Fruit fly (Drosophila melanogaster) whole organism, embryonic: ENCODE measurements around the gene Shawn.

ENCODE experiments used
- Abd-B ChIP-seq: fragments of 200-800 bp; sonication (Bioruptor generic); optimal IDR thresholded peaks from 2 replicates; lab custom pipeline; 2018; ENCODE audit warnings: missing biosample characterization, mild to moderate bottlenecking, missing genetic modification characterization, moderate library complexity
- Aef1 ChIP-seq: fragments of 200-800 bp; sonication (Bioruptor generic); IDR thresholded peaks from 3 replicates; pipeline ENCODE4 v1.3.6; 2022; ENCODE audit warnings: missing biosample characterization, missing genetic modification characterization
- Asciz ChIP-seq: fragments of 200-800 bp; sonication (Bioruptor generic); optimal IDR thresholded peaks from 2 replicates; lab custom pipeline; 2017; ENCODE audit warnings: missing biosample characterization, mild to moderate bottlenecking, missing genetic modification characterization, missing genetic modification reagents
- Bteb2 ChIP-seq: fragments of 200-800 bp; sonication (Bioruptor generic); optimal IDR thresholded peaks from 2 replicates; lab custom pipeline; 2016; ENCODE audit warnings: missing biosample characterization, missing genetic modification characterization
- CG1233 ChIP-seq: fragments of 200-800 bp; sonication (Bioruptor generic); optimal IDR thresholded peaks from 4 replicates; lab custom pipeline; 2018; ENCODE audit warnings: missing biosample characterization, mild to moderate bottlenecking, missing genetic modification characterization
- CG16863 ChIP-seq: fragments of 200-800 bp; sonication (Bioruptor generic); optimal IDR thresholded peaks from 3 replicates; lab custom pipeline; 2016; ENCODE audit warnings: missing biosample characterization, missing genetic modification characterization
- CG17328 ChIP-seq: fragments of 200-800 bp; sonication (Bioruptor generic); IDR thresholded peaks from 2 replicates; pipeline ENCODE4 v1.3.6; 2022; ENCODE audit warnings: missing biosample characterization, missing genetic modification characterization
- CG17385 ChIP-seq: fragments of 200-800 bp; sonication (Bioruptor generic); optimal IDR thresholded peaks from 3 replicates; lab custom pipeline; 2018; ENCODE audit warnings: missing biosample characterization, mild to moderate bottlenecking, missing genetic modification characterization
- CG18011 ChIP-seq: fragments of 200-800 bp; sonication (Bioruptor generic); optimal IDR thresholded peaks from 2 replicates; lab custom pipeline; 2017; ENCODE audit warnings: missing biosample characterization, missing genetic modification characterization, mild to moderate bottlenecking, moderate library complexity, missing genotype
- CG1832 ChIP-seq: fragments of 200-800 bp; sonication (Bioruptor generic); optimal IDR thresholded peaks from 2 replicates; lab custom pipeline; 2017; ENCODE audit warnings: missing biosample characterization, mild to moderate bottlenecking, missing genetic modification characterization, inconsistent platforms
- CG3407 ChIP-seq: fragments of 200-800 bp; sonication (Bioruptor generic); optimal IDR thresholded peaks from 2 replicates; lab custom pipeline; 2018; ENCODE audit warnings: missing biosample characterization, mild to moderate bottlenecking, missing genetic modification characterization
- CG3726 ChIP-seq: fragments of 200-800 bp; sonication (Bioruptor generic); IDR thresholded peaks from 3 replicates; pipeline ENCODE4, ENCODE4 v1.3.6; 2022; ENCODE audit warnings: missing biosample characterization, missing genetic modification characterization
- CG42726 ChIP-seq: fragments of 200-800 bp; sonication (Bioruptor generic); IDR thresholded peaks from 2 replicates; pipeline ENCODE4 v1.3.6; 2022; ENCODE audit warnings: missing biosample characterization, missing genetic modification characterization; ENCODE audit not compliant: partially characterized antibody
- CG8359 ChIP-seq: fragments of 200-800 bp; sonication (Bioruptor generic); optimal IDR thresholded peaks from 2 replicates; lab custom pipeline; 2017; ENCODE audit warnings: missing biosample characterization, mild to moderate bottlenecking, missing genetic modification characterization, borderline replicate concordance
- CG9609 ChIP-seq: fragments of 200-800 bp; sonication (Bioruptor generic); optimal IDR thresholded peaks from 3 replicates; lab custom pipeline; 2016; ENCODE audit warnings: missing biosample characterization, missing genetic modification characterization
- CG9797 ChIP-seq: fragments of 200-800 bp; sonication (Bioruptor generic); optimal IDR thresholded peaks from 3 replicates; lab custom pipeline; 2018; ENCODE audit warnings: missing biosample characterization, mild to moderate bottlenecking, missing genetic modification characterization
- Dp ChIP-seq: fragments of 200-800 bp; sonication (Bioruptor generic); optimal IDR thresholded peaks from 2 replicates; lab custom pipeline; 2018; ENCODE audit warnings: missing biosample characterization, mild to moderate bottlenecking, missing genetic modification characterization, moderate library complexity
- HLH4C ChIP-seq: fragments of 200-800 bp; sonication (Bioruptor generic); IDR thresholded peaks from 3 replicates; pipeline ENCODE4 v1.3.6; 2022; ENCODE audit warnings: missing biosample characterization, missing genetic modification characterization; ENCODE audit not compliant: partially characterized antibody
- Hr78 ChIP-seq, 2 experiments: fragments of 200-800 bp in 1 of 2; fragments of >200 bp in 1 of 2; sonication (Bioruptor generic) in 1 of 2; optimal IDR thresholded peaks; 2 replicates each; lab custom pipeline; 2017 to 2019; ENCODE audit warnings: missing biosample characterization in 2 of 2, missing genetic modification characterization in 2 of 2, mild to moderate bottlenecking in 1 of 2, moderate library complexity in 1 of 2
- Lpt ChIP-seq: fragments of >200 bp; optimal IDR thresholded peaks from 2 replicates; lab custom pipeline; 2018; ENCODE audit warnings: missing biosample characterization, missing genetic modification characterization
- MBD-R2 ChIP-seq: fragments of 200-800 bp; sonication (Bioruptor generic); IDR thresholded peaks from 2 replicates; pipeline ENCODE4 v1.3.6; 2022; ENCODE audit warnings: missing biosample characterization, missing genetic modification characterization
- MTF-1 ChIP-seq: fragments of 200-800 bp; sonication (Bioruptor generic); optimal IDR thresholded peaks from 2 replicates; lab custom pipeline; 2018; ENCODE audit warnings: missing biosample characterization, mild to moderate bottlenecking, missing genetic modification characterization, borderline replicate concordance
- Myb ChIP-seq: fragments of 200-800 bp; sonication (Bioruptor generic); optimal IDR thresholded peaks from 2 replicates; lab custom pipeline; 2016; ENCODE audit warnings: missing biosample characterization, missing genetic modification characterization
- NC2α ChIP-seq: fragments of 200-800 bp; sonication (Bioruptor generic); optimal IDR thresholded peaks from 2 replicates; lab custom pipeline; 2016; ENCODE audit warnings: missing biosample characterization, missing genetic modification characterization
- Nf-YA ChIP-seq: fragments of 200-800 bp; sonication (Bioruptor generic); IDR thresholded peaks from 2 replicates; pipeline ENCODE4 v1.3.6; 2022; ENCODE audit warnings: missing biosample characterization, missing genetic modification characterization
- Stat92E ChIP-seq, 3 experiments: fragments of >200 bp in 2 of 3; fragments of 200-800 bp in 1 of 3; sonication (Bioruptor generic) in 1 of 3; optimal IDR thresholded peaks; 2 replicates each; lab custom pipeline; 2017 to 2019; ENCODE audit warnings: missing biosample characterization in 3 of 3, missing genetic modification characterization in 3 of 3, mild to moderate bottlenecking in 1 of 3, moderate library complexity in 1 of 3
- Vsx1 ChIP-seq: fragments of 200-800 bp; sonication (Bioruptor generic); optimal IDR thresholded peaks from 2 replicates; lab custom pipeline; 2017; ENCODE audit warnings: missing biosample characterization, mild to moderate bottlenecking, missing genetic modification characterization, missing genetic modification reagents
- cas ChIP-seq: fragments of 200-800 bp; sonication (Bioruptor generic); IDR thresholded peaks from 2 replicates; pipeline ENCODE4 v1.3.6; 2022; ENCODE audit warnings: missing biosample characterization, missing genetic modification characterization
- emc ChIP-seq: fragments of 200-800 bp; sonication (Bioruptor generic); optimal IDR thresholded peaks from 2 replicates; lab custom pipeline; 2016; ENCODE audit warnings: missing biosample characterization, missing genetic modification characterization
- lab ChIP-seq: fragments of 200-800 bp; sonication (Bioruptor generic); optimal IDR thresholded peaks from 3 replicates; lab custom pipeline; 2017; ENCODE audit warnings: missing biosample characterization, missing genetic modification characterization, mild to moderate bottlenecking, moderate library complexity, missing genetic modification reagents
- nom ChIP-seq: fragments of 200-800 bp; sonication (Bioruptor generic); optimal IDR thresholded peaks from 2 replicates; lab custom pipeline; 2017; ENCODE audit warnings: missing biosample characterization, missing genetic modification characterization, mild to moderate bottlenecking, moderate library complexity, missing genetic modification reagents
- onecut ChIP-seq: fragments of 200-800 bp; sonication (Bioruptor generic); IDR thresholded peaks from 2 replicates; pipeline ENCODE4 v1.3.6; 2022; ENCODE audit warnings: missing biosample characterization, missing genetic modification characterization
- sima ChIP-seq: fragments of 200-800 bp; sonication (Bioruptor generic); optimal IDR thresholded peaks from 2 replicates; lab custom pipeline; 2016; ENCODE audit warnings: missing biosample characterization, missing genetic modification characterization
- tin ChIP-seq: fragments of 200-800 bp; sonication (Bioruptor generic); optimal IDR thresholded peaks from 3 replicates; lab custom pipeline; 2016; ENCODE audit warnings: missing biosample characterization, missing genetic modification characterization
- ttk ChIP-seq: fragments of 200-800 bp; sonication (Bioruptor generic); IDR thresholded peaks from 2 replicates; pipeline ENCODE4 v2.1.2; 2022; ENCODE audit warnings: missing biosample characterization, missing genetic modification characterization

Shawn gene

dm6 chrX:19663859-19664728 is 52.8 kb downstream of the Shawn start, which contains the start of the genes CG14223 and Ssu72 (continued):
- TF ChIP-seq HLH4C (peak; percentile 57), Hr78 (GFP tag; optimal IDR thresholded peaks at IDR 0.05; lab: Kevin White, UChicago) (no peak), CG3407 (no peak), lab (GFP tag; lab: Kevin White, UChicago) (peak; percentile 25), NC2α (no peak), onecut (GFP tag; lab: Robert Waterston, UW) (peak; percentile 81), CG16863 (GFP tag; lab: Kevin White, UChicago) (no peak), Vsx1 (no peak), Stat92E (GFP tag; optimal IDR thresholded peaks at IDR 0.05; lab: Kevin White, UChicago) (no peak), cas (GFP tag; lab: Robert Waterston, UW) (no peak), MTF-1 (GFP tag; lab: Kevin White, UChicago) (no peak), CG1233 (GFP tag; lab: Kevin White, UChicago) (no peak), CG17328 (GFP tag; lab: Robert Waterston, UW) (no peak), Nf-YA (GFP tag; lab: Robert Waterston, UW) (no peak), CG1832 (no peak), Dp (peak; percentile 86), Lpt (GFP tag; lab: Kevin White, UChicago) (no peak), Myb (GFP tag; lab: Kevin White, UChicago) (peak; percentile 71), CG9797 (no peak), Bteb2 (GFP tag; lab: Kevin White, UChicago) (no peak), sima (GFP tag; lab: Kevin White, UChicago) (no peak), Aef1 (GFP tag; lab: Robert Waterston, UW) (no peak; the same call in 2 of the 3 replicates), ttk (GFP tag; lab: Robert Waterston, UW) (no peak), MBD-R2 (GFP tag; lab: Robert Waterston, UW) (peak; percentile 45), tin (GFP tag; lab: Kevin White, UChicago) (no peak), CG18011 (GFP tag; lab: Kevin White, UChicago) (no peak), emc (GFP tag; lab: Kevin White, UChicago) (no peak), Abd-B (GFP tag; lab: Kevin White, UChicago) (no peak), CG42726 (peak; percentile 64; the same call in 1 of the 2 replicates), CG3726 (GFP tag; lab: Robert Waterston, UW) (no peak), CG17385 (GFP tag; lab: Kevin White, UChicago) (no peak), CG9609 (GFP tag; lab: Kevin White, UChicago) (no peak), CG8359 (GFP tag; lab: Kevin White, UChicago) (no peak), nom (GFP tag; lab: Kevin White, UChicago) (no peak), Asciz (GFP tag; lab: Kevin White, UChicago) (no peak)
